Worm (Caenorhabditis elegans) whole organism, late embryonic: ENCODE data around the gene ZK218.11.

Experiments used
- C38D4.7 ChIP-seq: fragments of 200-800 bp; sonication (Bioruptor generic); optimal IDR thresholded peaks from 2 replicates; lab custom pipeline; 2018; ENCODE audit warnings: mild to moderate bottlenecking, missing genetic modification characterization, moderate library complexity, missing compliant biosample characterization
- ahr-1 ChIP-seq: sonication (generic microtip); optimal IDR thresholded peaks from 2 replicates; lab custom pipeline; 2016; ENCODE audit warnings: missing genetic modification characterization, missing compliant biosample characterization
- ceh-48 ChIP-seq: sonication (generic microtip); optimal IDR thresholded peaks from 2 replicates; lab custom pipeline; 2016; ENCODE audit warnings: missing genetic modification characterization, inconsistent platforms, missing compliant biosample characterization
- hlh-30 ChIP-seq: sonication (generic microtip); optimal IDR thresholded peaks from 2 replicates; lab custom pipeline; 2017; ENCODE audit warnings: antibody characterized with exemption, missing genetic modification characterization, missing compliant biosample characterization; ENCODE audit not compliant: insufficient read depth
- pax-1 ChIP-seq: fragments of 150-350 bp; optimal IDR thresholded peaks from 2 replicates; lab custom pipeline; 2014; ENCODE audit warnings: missing biosample characterization, missing genetic modification characterization
- pha-2 ChIP-seq: sonication (generic microtip); optimal IDR thresholded peaks from 2 replicates; lab custom pipeline; 2017; ENCODE audit warnings: mild to moderate bottlenecking, missing genetic modification characterization, missing compliant biosample characterization
- tbx-2 ChIP-seq: sonication (generic microtip); optimal IDR thresholded peaks from 2 replicates; lab custom pipeline; 2016; ENCODE audit warnings: missing genetic modification characterization, missing compliant biosample characterization

- TF ChIP-seq pha-2 (tag; lab: Kevin White, UChicago) (no peak), tbx-2 (no peak), hlh-30 (tag; lab: Kevin White, UChicago) (no peak), pax-1 (tag; lab: Kevin White, UChicago) (no peak), C38D4.7 (GFP tag; lab: Kevin White, UChicago) (no peak), ahr-1 (tag; lab: Kevin White, UChicago) (no peak), ceh-48 (tag; lab: Kevin White, UChicago) (no peak)
These were observed 9.5 kb downstream of the ZK218.11 start, which contains the start of the genes ZK218.3 and ZK218.4 for ce11 chrV:17098669-17099068.
